Fruit fly (Drosophila melanogaster): ENCODE data around the gene LpR1.

DNA sequence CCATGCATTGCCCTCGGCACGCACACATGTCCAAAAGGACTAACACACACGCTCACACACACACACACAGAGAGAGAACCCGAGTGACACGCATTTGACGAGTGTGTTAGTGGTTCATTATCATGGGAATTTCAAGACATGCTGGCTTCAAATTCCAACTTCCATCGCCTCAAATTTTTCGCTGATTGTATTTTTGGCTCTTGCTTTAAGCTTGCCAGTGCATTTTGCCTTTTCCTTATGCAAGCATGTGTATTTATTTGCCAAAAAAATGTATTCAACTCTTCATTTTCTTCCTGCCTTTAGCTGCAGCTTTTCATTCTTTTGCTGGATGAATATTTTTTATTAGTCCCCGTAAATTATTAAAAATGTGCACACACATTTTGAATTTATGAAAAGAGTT is 39.1 kb downstream of the LpR1 start:
- no peak for TF ChIP-seq psq (optimal IDR thresholded peaks at IDR 0.05)
- TF ChIP-seq Dll (optimal IDR thresholded peaks at IDR 0.05): no peak
- no peak for TF ChIP-seq CG8478 (optimal IDR thresholded peaks at IDR 0.05)

Measured in whole organism.